Worm (Caenorhabditis elegans): ENCODE data around the gene tomm-70.

ce11 chrIII:8717231-8717694 is 37.3 kb downstream of the tomm-70 start, which contains the start of gene mrpl-11:
- TF ChIP-seq elt-1 (tag; optimal IDR thresholded peaks at IDR 0.05; ENCODE audit: borderline replicate concordance, insufficient read depth) = no peak
- no peak for TF ChIP-seq unc-39 (tag; optimal IDR thresholded peaks at IDR 0.05)
- TF ChIP-seq unc-62 (GFP tag; optimal IDR thresholded peaks at IDR 0.05) = no peak
- TF ChIP-seq sptf-1 (tag; optimal IDR thresholded peaks at IDR 0.05) = no peak
- no peak for TF ChIP-seq lsy-2 (tag; optimal IDR thresholded peaks at IDR 0.05)
- no peak for TF ChIP-seq snpc-4 (tag; optimal IDR thresholded peaks at IDR 0.05)
- TF ChIP-seq mab-5 (tag; optimal IDR thresholded peaks at IDR 0.05) = no peak
- TF ChIP-seq nhr-12 (tag; optimal IDR thresholded peaks at IDR 0.05) = no peak
- TF ChIP-seq nhr-2 (tag; optimal IDR thresholded peaks at IDR 0.05) = no peak
- TF ChIP-seq hlh-1 (tag; optimal IDR thresholded peaks at IDR 0.05) = no peak
- TF ChIP-seq pha-4 (tag; optimal IDR thresholded peaks at IDR 0.05) = no peak
- TF ChIP-seq ztf-11 (tag; optimal IDR thresholded peaks at IDR 0.05) = no peak
- no peak for TF ChIP-seq nhr-76 (tag; optimal IDR thresholded peaks at IDR 0.05)
- no peak for TF ChIP-seq blmp-1 (tag; optimal IDR thresholded peaks at IDR 0.05)

Measured in whole organism, mixed stage, embryonic.